Fruit fly (Drosophila melanogaster) whole organism, embryonic: ENCODE measurements around the gene CG6959.

Experiments used
- Adf1 ChIP-seq: fragments of 200-800 bp; sonication (Bioruptor generic); IDR thresholded peaks from 2 replicates; pipeline ENCODE4 v1.3.6; 2022; ENCODE audit warnings: missing biosample characterization, missing genetic modification characterization
- B-H1 ChIP-seq: fragments of 200-800 bp; sonication (Bioruptor generic); IDR thresholded peaks from 3 replicates; pipeline ENCODE4 v1.3.6; 2022; ENCODE audit warnings: missing biosample characterization, missing genetic modification characterization
- CG10565 ChIP-seq: fragments of 200-800 bp; sonication (Bioruptor generic); optimal IDR thresholded peaks from 3 replicates; lab custom pipeline; 2016; ENCODE audit warnings: missing biosample characterization, mild to moderate bottlenecking, missing genetic modification characterization
- CG12236 ChIP-seq: fragments of 200-800 bp; sonication (Bioruptor generic); optimal IDR thresholded peaks from 2 replicates; lab custom pipeline; 2016; ENCODE audit warnings: missing biosample characterization, missing genetic modification characterization
- CG12299 ChIP-seq: fragments of 200-800 bp; sonication (Bioruptor generic); optimal IDR thresholded peaks from 2 replicates; lab custom pipeline; 2018; ENCODE audit warnings: missing biosample characterization, mild to moderate bottlenecking, missing genetic modification characterization
- CG1233 ChIP-seq: fragments of 200-800 bp; sonication (Bioruptor generic); optimal IDR thresholded peaks from 4 replicates; lab custom pipeline; 2018; ENCODE audit warnings: missing biosample characterization, mild to moderate bottlenecking, missing genetic modification characterization
- CG13296 ChIP-seq: fragments of 200-800 bp; sonication (Bioruptor generic); optimal IDR thresholded peaks from 3 replicates; lab custom pipeline; 2018; ENCODE audit warnings: missing biosample characterization, mild to moderate bottlenecking, missing genetic modification characterization
- CG14050 ChIP-seq: fragments of 200-800 bp; sonication (Bioruptor generic); IDR thresholded peaks from 3 replicates; pipeline ENCODE4 v1.3.6; 2022; ENCODE audit warnings: missing biosample characterization, missing genetic modification characterization
- CG15479 ChIP-seq: fragments of 200-800 bp; sonication (Bioruptor generic); optimal IDR thresholded peaks from 3 replicates; lab custom pipeline; 2019; ENCODE audit warnings: missing biosample characterization, mild to moderate bottlenecking, missing genetic modification characterization, moderate library complexity
- CG17359 ChIP-seq: fragments of 200-800 bp; sonication (Bioruptor generic); optimal IDR thresholded peaks from 3 replicates; lab custom pipeline; 2018; ENCODE audit warnings: missing biosample characterization, mild to moderate bottlenecking, missing genetic modification characterization, moderate library complexity
- CG3065 ChIP-seq: fragments of 200-800 bp; sonication (Bioruptor generic); optimal IDR thresholded peaks from 2 replicates; lab custom pipeline; 2016; ENCODE audit warnings: missing biosample characterization, missing genetic modification characterization
- CG31388 ChIP-seq: fragments of 200-800 bp; sonication (Bioruptor generic); optimal IDR thresholded peaks from 2 replicates; lab custom pipeline; 2016; ENCODE audit warnings: missing biosample characterization, missing genetic modification characterization
- CG32767 ChIP-seq: fragments of 200-800 bp; sonication (Bioruptor generic); IDR thresholded peaks from 2 replicates; pipeline ENCODE4 v1.3.6; 2022; ENCODE audit warnings: missing biosample characterization, missing genetic modification characterization
- CG3281 ChIP-seq: fragments of 200-800 bp; sonication (Bioruptor generic); optimal IDR thresholded peaks from 3 replicates; lab custom pipeline; 2017; ENCODE audit warnings: missing biosample characterization, mild to moderate bottlenecking, missing genetic modification characterization
- CG3726 ChIP-seq: fragments of 200-800 bp; sonication (Bioruptor generic); IDR thresholded peaks from 3 replicates; pipeline ENCODE4, ENCODE4 v1.3.6; 2022; ENCODE audit warnings: missing biosample characterization, missing genetic modification characterization
- CG42726 ChIP-seq: fragments of 200-800 bp; sonication (Bioruptor generic); IDR thresholded peaks from 2 replicates; pipeline ENCODE4 v1.3.6; 2022; ENCODE audit warnings: missing biosample characterization, missing genetic modification characterization; ENCODE audit not compliant: partially characterized antibody
- CG4282 ChIP-seq: fragments of 200-800 bp; sonication (Bioruptor generic); optimal IDR thresholded peaks from 2 replicates; lab custom pipeline; 2016; ENCODE audit warnings: missing biosample characterization, missing genetic modification characterization
- CG9437 ChIP-seq: fragments of 200-800 bp; sonication (Bioruptor generic); optimal IDR thresholded peaks from 2 replicates; lab custom pipeline; 2018; ENCODE audit warnings: missing biosample characterization, mild to moderate bottlenecking, missing genetic modification characterization
- D ChIP-seq, 2 experiments: fragments of 200-800 bp in 1 of 2; fragments of >200 bp in 1 of 2; sonication (Bioruptor generic) in 1 of 2; optimal IDR thresholded peaks; 2 replicates in 1 of 2; 3 replicates in 1 of 2; lab custom pipeline; 2017; ENCODE audit warnings: mild to moderate bottlenecking in 1 of 2, missing biosample characterization in 1 of 2, missing genetic modification characterization in 1 of 2, missing genetic modification reagents in 1 of 2
- Ets97D ChIP-seq: fragments of 200-800 bp; sonication (Bioruptor generic); optimal IDR thresholded peaks from 3 replicates; lab custom pipeline; 2016; ENCODE audit warnings: missing biosample characterization, missing genetic modification characterization
- HLHmδ ChIP-seq: fragments of 200-800 bp; sonication (Bioruptor generic); optimal IDR thresholded peaks from 2 replicates; lab custom pipeline; 2018; ENCODE audit warnings: missing biosample characterization, mild to moderate bottlenecking, missing genetic modification characterization, moderate library complexity
- NC2β ChIP-seq: fragments of 200-800 bp; sonication (Bioruptor generic); optimal IDR thresholded peaks from 2 replicates; lab custom pipeline; 2016; ENCODE audit warnings: missing biosample characterization, missing genetic modification characterization
- NFAT ChIP-seq: fragments of 200-800 bp; sonication (Bioruptor generic); IDR thresholded peaks from 2 replicates; pipeline ENCODE4 v1.3.6; 2022; ENCODE audit warnings: missing biosample characterization, missing genetic modification characterization
- NfI ChIP-seq: fragments of 200-800 bp; sonication (Bioruptor generic); optimal IDR thresholded peaks from 3 replicates; lab custom pipeline; 2018; ENCODE audit warnings: missing biosample characterization, mild to moderate bottlenecking, missing genetic modification characterization, moderate library complexity
- Sox102F ChIP-seq: fragments of 200-800 bp; sonication (Bioruptor generic); optimal IDR thresholded peaks from 2 replicates; lab custom pipeline; 2018; ENCODE audit warnings: missing biosample characterization, mild to moderate bottlenecking, missing genetic modification characterization, moderate library complexity
- ap ChIP-seq: fragments of 200-800 bp; sonication (Bioruptor generic); IDR thresholded peaks from 2 replicates; pipeline ENCODE4 v1.3.6; 2022; ENCODE audit warnings: missing biosample characterization, missing genetic modification characterization
- ara ChIP-seq: fragments of 200-800 bp; sonication (Bioruptor generic); IDR thresholded peaks from 2 replicates; pipeline ENCODE4 v1.3.6; 2022; ENCODE audit warnings: missing biosample characterization, missing genetic modification characterization
- ci ChIP-seq: fragments of 200-800 bp; sonication (Bioruptor generic); IDR thresholded peaks from 3 replicates; pipeline ENCODE4 v1.3.6; 2022; ENCODE audit warnings: missing biosample characterization, missing genetic modification characterization
- dati ChIP-seq: fragments of 200-800 bp; sonication (Bioruptor generic); IDR thresholded peaks from 2 replicates; pipeline ENCODE4 v1.3.6; 2022; ENCODE audit warnings: missing biosample characterization, missing genetic modification characterization
- fd3F ChIP-seq: fragments of 200-800 bp; sonication (Bioruptor generic); optimal IDR thresholded peaks from 2 replicates; lab custom pipeline; 2018; ENCODE audit warnings: missing biosample characterization, mild to moderate bottlenecking, missing genetic modification characterization, moderate library complexity
- gce ChIP-seq: fragments of 200-800 bp; sonication (Bioruptor generic); IDR thresholded peaks from 3 replicates; pipeline ENCODE4 v1.3.6; 2022; ENCODE audit warnings: missing biosample characterization, missing genetic modification characterization
- grn ChIP-seq: fragments of 200-800 bp; sonication (Bioruptor generic); optimal IDR thresholded peaks from 3 replicates; lab custom pipeline; 2017; ENCODE audit warnings: missing biosample characterization, missing genetic modification characterization
- gro ChIP-seq: fragments of 200-800 bp; sonication (Bioruptor generic); optimal IDR thresholded peaks from 2 replicates; lab custom pipeline; 2016; ENCODE audit warnings: missing biosample characterization, missing genetic modification characterization
- gsb ChIP-seq: fragments of 200-800 bp; sonication (Bioruptor generic); IDR thresholded peaks from 2 replicates; pipeline ENCODE4 v1.3.6; 2022; ENCODE audit warnings: missing biosample characterization, missing genetic modification characterization
- gsb-n ChIP-seq: fragments of 200-800 bp; sonication (Bioruptor generic); optimal IDR thresholded peaks from 3 replicates; lab custom pipeline; 2018; ENCODE audit warnings: missing biosample characterization, mild to moderate bottlenecking, missing genetic modification characterization
- jumu ChIP-seq: fragments of 200-800 bp; sonication (Bioruptor generic); optimal IDR thresholded peaks from 3 replicates; lab custom pipeline; 2016; ENCODE audit warnings: missing biosample characterization, missing genetic modification characterization
- kah ChIP-seq: fragments of 200-800 bp; sonication (Bioruptor generic); optimal IDR thresholded peaks from 2 replicates; lab custom pipeline; 2018; ENCODE audit warnings: missing biosample characterization, mild to moderate bottlenecking, missing genetic modification characterization
- kni ChIP-seq: fragments of 200-800 bp; sonication (Bioruptor generic); optimal IDR thresholded peaks from 3 replicates; lab custom pipeline; 2017; ENCODE audit warnings: mild to moderate bottlenecking, missing biosample characterization, missing genetic modification reagents, missing genetic modification characterization
- lov ChIP-seq, 2 experiments: fragments of 200-800 bp in 1 of 2; fragments of >200 bp in 1 of 2; sonication (Bioruptor generic) in 1 of 2; IDR thresholded peaks in 1 of 2; optimal IDR thresholded peaks in 1 of 2; 2 replicates in 1 of 2; 3 replicates in 1 of 2; pipeline versions ENCODE4 v1.3.6 to Lab custom; 2017 to 2022; ENCODE audit warnings: missing biosample characterization in 1 of 2, missing genetic modification characterization in 1 of 2
- p53 ChIP-seq: fragments of 200-800 bp; sonication (Bioruptor generic); optimal IDR thresholded peaks from 2 replicates; lab custom pipeline; 2016; ENCODE audit warnings: missing biosample characterization, missing genetic modification characterization
- salm ChIP-seq: fragments of 200-800 bp; sonication (Bioruptor generic); optimal IDR thresholded peaks from 2 replicates; lab custom pipeline; 2018; ENCODE audit warnings: missing biosample characterization, mild to moderate bottlenecking, missing genetic modification characterization
- sd ChIP-seq: fragments of 200-800 bp; sonication (Bioruptor generic); optimal IDR thresholded peaks from 3 replicates; lab custom pipeline; 2018; ENCODE audit warnings: missing biosample characterization, mild to moderate bottlenecking, missing genetic modification characterization, moderate library complexity
- sens ChIP-seq: fragments of 200-800 bp; sonication (Bioruptor generic); peaks from one replicate; lab custom pipeline; 2016; ENCODE audit warnings: missing biosample characterization, missing genetic modification characterization
- tio ChIP-seq: fragments of 200-800 bp; sonication (Bioruptor generic); optimal IDR thresholded peaks from 2 replicates; lab custom pipeline; 2017; ENCODE audit warnings: missing biosample characterization, missing genetic modification characterization, inconsistent platforms
- trh ChIP-seq: fragments of 200-800 bp; sonication (Bioruptor generic); optimal IDR thresholded peaks from 2 replicates; lab custom pipeline; 2016; ENCODE audit warnings: missing biosample characterization, missing genetic modification characterization
- tup ChIP-seq: fragments of 200-800 bp; sonication (Bioruptor generic); optimal IDR thresholded peaks from 2 replicates; lab custom pipeline; 2016; ENCODE audit warnings: missing biosample characterization, mild to moderate bottlenecking, missing genetic modification characterization, moderate library complexity
- tx ChIP-seq: fragments of 200-800 bp; sonication (Bioruptor generic); optimal IDR thresholded peaks from 2 replicates; lab custom pipeline; 2016; ENCODE audit warnings: missing biosample characterization, missing genetic modification characterization
- unc-4 ChIP-seq: fragments of 200-800 bp; sonication (Bioruptor generic); IDR thresholded peaks from 2 replicates; pipeline ENCODE4 v1.3.6; 2022; ENCODE audit warnings: missing biosample characterization, missing genetic modification characterization; ENCODE audit not compliant: partially characterized antibody
- zfh2 ChIP-seq: fragments of 200-800 bp; sonication (Bioruptor generic); optimal IDR thresholded peaks from 2 replicates; lab custom pipeline; 2016; ENCODE audit warnings: missing biosample characterization, missing genetic modification characterization

CG6959 gene

dm6 chr3R:11786695-11787226 lies 82.5 kb downstream of the CG6959 start, which contains the start of the genes prd1 and HisCl1 (continued):
- TF ChIP-seq tup (GFP tag; lab: Kevin White, UChicago) (peak; percentile 6), NfI (peak; percentile 81), tio (GFP tag; lab: Kevin White, UChicago) (peak; percentile 35), CG4282 (GFP tag; lab: Kevin White, UChicago) (no peak), gsb-n (tag; lab: Kevin White, UChicago) (no peak), p53 (GFP tag; lab: Kevin White, UChicago) (peak; percentile 45), grn (GFP tag; lab: Kevin White, UChicago) (no peak), NC2β (peak; percentile 49), fd3F (peak; percentile 68), sens (GFP tag; lab: Kevin White, UChicago) (peak; percentile 93), CG1233 (no peak), lov (optimal IDR thresholded peaks at IDR 0.05; lab: Kevin White, UChicago) (no peak), lov (GFP tag; IDR thresholded peaks at IDR 0.05; lab: Robert Waterston, UW) (0 out of 3 replicates have a peak, but pooled peaks have one; percentile 65), unc-4 (GFP tag; lab: Robert Waterston, UW) (0 out of 2 replicates have a peak, but pooled peaks have one; percentile 22), gro (GFP tag; lab: Kevin White, UChicago) (peak; percentile 68), CG9437 (GFP tag; lab: Kevin White, UChicago) (peak; percentile 68), dati (GFP tag; lab: Robert Waterston, UW) (no peak), CG10565 (GFP tag; lab: Kevin White, UChicago) (no peak), zfh2 (GFP tag; lab: Kevin White, UChicago) (peak; percentile 70), kah (peak; percentile 24), tx (GFP tag; lab: Kevin White, UChicago) (peak; percentile 12), gce (peak; percentile 37; the same call in 1 of the 3 replicates), CG13296 (GFP tag; lab: Kevin White, UChicago) (peak; percentile 76), CG3281 (GFP tag; lab: Kevin White, UChicago) (peak; percentile 71), CG15479 (GFP tag; lab: Kevin White, UChicago) (no peak), CG32767 (GFP tag; lab: Robert Waterston, UW) (peak; percentile 39; the same call in 1 of the 2 replicates), ap (GFP tag; lab: Robert Waterston, UW) (no peak), kni (GFP tag; lab: Kevin White, UChicago) (peak; percentile 49), sd (tag; lab: Kevin White, UChicago) (no peak), CG3065 (no peak), CG42726 (GFP tag; lab: Robert Waterston, UW) (no peak), CG14050 (peak; percentile 35; the same call in 1 of the 3 replicates), HLHmδ (GFP tag; lab: Kevin White, UChicago) (peak; percentile 40), ara (no peak), ci (peak; percentile 46; the same call in 1 of the 3 replicates), CG31388 (no peak), CG12236 (GFP tag; lab: Kevin White, UChicago) (no peak), B-H1 (GFP tag; lab: Robert Waterston, UW) (peak; percentile 36; the same call in 1 of the 3 replicates), CG17359 (tag; lab: Kevin White, UChicago) (peak; percentile 44), NFAT (GFP tag; lab: Robert Waterston, UW) (peak; percentile 61; the same call in 1 of the 2 replicates), CG3726 (GFP tag; lab: Robert Waterston, UW) (no peak), Ets97D (GFP tag; lab: Kevin White, UChicago) (peak; percentile 97), jumu (GFP tag; lab: Kevin White, UChicago) (peak; percentile 37), D (optimal IDR thresholded peaks at IDR 0.05; lab: Kevin White, UChicago) (no peak), D (GFP tag; optimal IDR thresholded peaks at IDR 0.05; lab: Kevin White, UChicago) (peak; percentile 56), Sox102F (GFP tag; lab: Kevin White, UChicago) (no peak), gsb (no peak), trh (GFP tag; lab: Kevin White, UChicago) (peak; percentile 34), CG12299 (tag; lab: Kevin White, UChicago) (peak; percentile 54), salm (peak; percentile 44), Adf1 (GFP tag; lab: Robert Waterston, UW) (0 out of 2 replicates have a peak, but pooled peaks have one; percentile 32)
